Worm (Caenorhabditis elegans) whole organism, L4/young adult: ENCODE data around the gene glr-7.

Experiments used
- W03F9.2 ChIP-seq: fragments of 150-350 bp; optimal IDR thresholded peaks from 2 replicates; lab custom pipeline; 2014; ENCODE audit warnings: missing biosample characterization, missing genetic modification characterization
- dao-5 ChIP-seq: sonication (generic microtip); optimal IDR thresholded peaks from 2 replicates; lab custom pipeline; 2016; ENCODE audit warnings: missing genotype, missing genetic modification characterization, moderate library complexity, missing compliant biosample characterization
- him-1 ChIP-seq: sonication (generic microtip); optimal IDR thresholded peaks from 2 replicates; lab custom pipeline; 2016; ENCODE audit warnings: missing genotype, missing genetic modification reagents, missing genetic modification characterization, missing compliant biosample characterization

DNA sequence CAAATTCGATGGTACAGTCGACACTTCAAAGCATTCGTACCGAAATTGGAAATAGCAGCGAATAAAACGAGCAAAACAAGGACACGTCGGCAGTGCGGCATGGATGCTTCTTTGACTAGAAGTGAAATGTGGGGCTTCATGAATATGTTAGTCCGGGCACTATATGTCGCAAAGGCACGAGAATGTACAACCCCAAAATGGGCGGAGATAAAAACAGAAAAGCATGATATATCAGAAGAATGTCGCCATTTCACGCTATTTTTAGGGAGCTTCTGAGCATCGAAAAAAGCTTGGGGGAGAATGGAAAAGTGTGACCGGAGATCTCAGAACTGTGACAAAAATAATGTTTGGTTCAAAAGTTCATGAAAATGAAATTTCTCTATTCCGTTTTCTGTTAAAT, 23.6 kb upstream of the glr-7 start, which contains the start of gene T07D1.3:
- TF ChIP-seq dao-5 (tag; lab: Kevin White, UChicago) (no peak), him-1 (tag; lab: Kevin White, UChicago) (no peak), W03F9.2 (tag; lab: Kevin White, UChicago) (no peak)
